Worm (Caenorhabditis elegans): ENCODE data around the gene sir-2.1.

Gene sir-2.1

ce11 chrIV:10366018-10366417 is at the start of gene sir-2.1 (continued):
- TF ChIP-seq dpff-1 (tag; optimal IDR thresholded peaks at IDR 0.05), result no peak
- TF ChIP-seq bed-1 (GFP tag; IDR thresholded peaks at IDR 0.05), result no peak
- no peak for TF ChIP-seq let-526 (GFP tag; IDR thresholded peaks at IDR 0.05)
- TF ChIP-seq C06A6.2 (GFP tag; conservative IDR thresholded peaks at IDR 0.05), result no peak
- no peak for TF ChIP-seq nhr-80 (tag; optimal IDR thresholded peaks at IDR 0.05)
- peak; percentile 13 for TF ChIP-seq chd-7 (tag; optimal IDR thresholded peaks at IDR 0.05)
- no peak for TF ChIP-seq egl-44 (GFP tag; IDR thresholded peaks at IDR 0.05)
- peak; percentile 42; the same call in 1 of the 2 replicates for TF ChIP-seq ekl-4 (GFP tag; IDR thresholded peaks at IDR 0.05)
- no peak for TF ChIP-seq dpl-1 (GFP tag; optimal IDR thresholded peaks at IDR 0.05)
- peak; percentile 40; the same call in 1 of the 2 replicates for TF ChIP-seq pbrm-1 (GFP tag; IDR thresholded peaks at IDR 0.05)
- peak; percentile 37 for TF ChIP-seq ceh-79 (tag; optimal IDR thresholded peaks at IDR 0.05)
- TF ChIP-seq sptf-2 (GFP tag; optimal IDR thresholded peaks at IDR 0.05), result no peak
- no peak for TF ChIP-seq efl-1 (GFP tag; optimal IDR thresholded peaks at IDR 0.05)
- no peak for TF ChIP-seq lsy-27 (tag; optimal IDR thresholded peaks at IDR 0.05; ENCODE audit: borderline replicate concordance, insufficient read depth)
- 0 out of 2 replicates have a peak, but pooled peaks have one; percentile 25 for TF ChIP-seq rcor-1 (GFP tag; IDR thresholded peaks at IDR 0.05)
- peak; percentile 51 for TF ChIP-seq attf-6 (GFP tag; IDR thresholded peaks at IDR 0.05)
- peak; percentile 44 for TF ChIP-seq hmg-1.2 (GFP tag; IDR thresholded peaks at IDR 0.05)
- no peak for TF ChIP-seq K11D2.4 (GFP tag; IDR thresholded peaks at IDR 0.05)
- TF ChIP-seq mxl-1 (tag; optimal IDR thresholded peaks at IDR 0.05), result no peak
- TF ChIP-seq C17E4.6 (GFP tag; IDR thresholded peaks at IDR 0.05), result no peak
- no peak for TF ChIP-seq hlh-26 (GFP tag; conservative IDR thresholded peaks at IDR 0.05)
- no peak for TF ChIP-seq egrh-3 (GFP tag; IDR thresholded peaks at IDR 0.05)
- TF ChIP-seq B0035.1 (tag; optimal IDR thresholded peaks at IDR 0.05), result no peak
- TF ChIP-seq attf-5 (GFP tag; optimal IDR thresholded peaks at IDR 0.05), result peak; percentile 61
- no peak for TF ChIP-seq Y53F4B.3 (GFP tag; IDR thresholded peaks at IDR 0.05)
- no peak for TF ChIP-seq T07F8.4 (tag; optimal IDR thresholded peaks at IDR 0.05)
- no peak for TF ChIP-seq ceh-58 (GFP tag; IDR thresholded peaks at IDR 0.05)
- no peak for TF ChIP-seq rec-8 (tag; optimal IDR thresholded peaks at IDR 0.05)
- TF ChIP-seq B0019.2 (GFP tag; conservative IDR thresholded peaks at IDR 0.05), result no peak

ce11 chrIV:10413828-10414227 is 47.8 kb upstream of the sir-2.1 start, which contains the start of gene R10H10.7:
Gene R10H10.7, minus strand, starts transcription at chrIV:10413928.
- TF ChIP-seq ccch-3 (GFP tag; optimal IDR thresholded peaks at IDR 0.05), result no peak
- TF ChIP-seq F49E8.2 (tag; optimal IDR thresholded peaks at IDR 0.05; ENCODE audit: insufficient read depth), result no peak
- no peak for TF ChIP-seq F23B12.7 (tag; optimal IDR thresholded peaks at IDR 0.05; ENCODE audit: insufficient read depth)
- no peak for TF ChIP-seq K12H6.12 (tag; optimal IDR thresholded peaks at IDR 0.05)
- no peak for TF ChIP-seq ets-4 (GFP tag; optimal IDR thresholded peaks at IDR 0.05)

ce11 chrIV:10409377-10409776 is 43.3 kb upstream of the sir-2.1 start, which contains the start of gene rfk-1:
Gene rfk-1, minus strand, starts transcription at chrIV:10409477.
- TF ChIP-seq hmg-1.2 (GFP tag; IDR thresholded peaks at IDR 0.05), result no peak
- TF ChIP-seq ztf-6 (GFP tag; IDR thresholded peaks at IDR 0.05), result no peak
- no peak for TF ChIP-seq B0019.2 (GFP tag; conservative IDR thresholded peaks at IDR 0.05)
- no peak for TF ChIP-seq him-1 (tag; optimal IDR thresholded peaks at IDR 0.05)
- TF ChIP-seq sea-2 (GFP tag; IDR thresholded peaks at IDR 0.05), result no peak
- no peak for TF ChIP-seq pbrm-1 (GFP tag; IDR thresholded peaks at IDR 0.05)
- no peak for TF ChIP-seq mcd-1 (GFP tag; IDR thresholded peaks at IDR 0.05)
- TF ChIP-seq somi-1 (GFP tag; optimal IDR thresholded peaks at IDR 0.05), result no peak
- TF ChIP-seq lsl-1 (GFP tag; optimal IDR thresholded peaks at IDR 0.05), result no peak
- no peak for TF ChIP-seq let-526 (GFP tag; IDR thresholded peaks at IDR 0.05)
- no peak for TF ChIP-seq F39B2.1 (GFP tag; IDR thresholded peaks at IDR 0.05)
- TF ChIP-seq let-607 (tag; optimal IDR thresholded peaks at IDR 0.05), result no peak
